Worm (Caenorhabditis elegans) whole organism, L2 larva: ENCODE results near the gene Y81G3A.1.
"Not testable (repeated sequence)": the region's sequence is repeated elsewhere in the genome, so short reads cannot be mapped to it uniquely, and the experiment has no call there.

Experiments
- R02D3.7 ChIP-seq: fragments of 150-350 bp; optimal IDR thresholded peaks from 2 replicates; lab custom pipeline; 2014; ENCODE audit warnings: missing biosample characterization, missing genetic modification characterization
- Y55F3AM.14 ChIP-seq: fragments of 200-800 bp; sonication (Bioruptor generic); optimal IDR thresholded peaks from 2 replicates; lab custom pipeline; 2018; ENCODE audit warnings: mild to moderate bottlenecking, missing genetic modification characterization, missing compliant biosample characterization
- ZK546.5 ChIP-seq: sonication (generic microtip); optimal IDR thresholded peaks from 2 replicates; lab custom pipeline; 2017; ENCODE audit warnings: missing biosample characterization, missing genetic modification characterization
- aly-2 ChIP-seq: fragments of 150-350 bp; optimal IDR thresholded peaks from 2 replicates; lab custom pipeline; 2014; ENCODE audit warnings: missing biosample characterization, missing genetic modification characterization
- blmp-1 ChIP-seq: sonication (generic microtip); optimal IDR thresholded peaks from 2 replicates; lab custom pipeline; 2017; ENCODE audit warnings: missing genetic modification characterization, mild to moderate bottlenecking, missing compliant biosample characterization, antibody characterized with exemption, moderate library complexity; ENCODE audit not compliant: insufficient read depth
- ceh-16 ChIP-seq: fragments of 150-350 bp; optimal IDR thresholded peaks from 2 replicates; lab custom pipeline; 2014; ENCODE audit warnings: missing biosample characterization, missing genetic modification characterization
- crh-2 ChIP-seq: sonication (generic microtip); optimal IDR thresholded peaks from 2 replicates; lab custom pipeline; 2017; ENCODE audit warnings: missing biosample characterization, missing genetic modification characterization
- dmd-4 ChIP-seq: sonication (generic microtip); optimal IDR thresholded peaks from 2 replicates; lab custom pipeline; 2017; ENCODE audit warnings: missing biosample characterization, missing genetic modification characterization
- egl-27 ChIP-seq: sonication (generic microtip); optimal IDR thresholded peaks from 3 replicates; lab custom pipeline; 2017; ENCODE audit warnings: missing biosample characterization, missing genetic modification reagents, missing genetic modification characterization
- elt-1 ChIP-seq: fragments of 150-350 bp; optimal IDR thresholded peaks from 2 replicates; lab custom pipeline; 2014; ENCODE audit warnings: missing biosample characterization, missing genetic modification characterization
- elt-3 ChIP-seq: sonication (generic microtip); optimal IDR thresholded peaks from 2 replicates; lab custom pipeline; 2017; ENCODE audit warnings: missing biosample characterization, missing genetic modification characterization
- fos-1 ChIP-seq: fragments of 150-350 bp; optimal IDR thresholded peaks from 2 replicates; lab custom pipeline; 2014; ENCODE audit warnings: missing biosample characterization, missing genetic modification characterization
- lin-11 ChIP-seq: fragments of 150-350 bp; sonication (generic microtip); optimal IDR thresholded peaks from 2 replicates; lab custom pipeline; 2014; ENCODE audit warnings: missing biosample characterization, missing genetic modification characterization, inconsistent platforms, mixed read lengths
- lin-39 ChIP-seq: fragments of 150-350 bp; optimal IDR thresholded peaks from 2 replicates; lab custom pipeline; 2014; ENCODE audit warnings: missing biosample characterization, missing genetic modification reagents, missing genetic modification characterization
- nhr-10 ChIP-seq: sonication (generic microtip); optimal IDR thresholded peaks from 2 replicates; lab custom pipeline; 2017; ENCODE audit warnings: missing biosample characterization, missing genetic modification characterization
- nhr-11 ChIP-seq: fragments of 150-350 bp; optimal IDR thresholded peaks from 2 replicates; lab custom pipeline; 2014; ENCODE audit warnings: missing biosample characterization, missing genetic modification characterization
- nhr-12 ChIP-seq: fragments of 150-350 bp; optimal IDR thresholded peaks from 2 replicates; lab custom pipeline; 2014; ENCODE audit warnings: missing biosample characterization, missing genetic modification characterization
- nhr-21 ChIP-seq: fragments of 150-350 bp; optimal IDR thresholded peaks from 2 replicates; lab custom pipeline; 2014; ENCODE audit warnings: missing biosample characterization, missing genetic modification characterization
- nhr-23 ChIP-seq: fragments of 150-350 bp; optimal IDR thresholded peaks from 2 replicates; lab custom pipeline; 2014; ENCODE audit warnings: missing biosample characterization, missing genetic modification reagents, missing genetic modification characterization
- nhr-77 ChIP-seq: fragments of 150-350 bp; optimal IDR thresholded peaks from 2 replicates; lab custom pipeline; 2014; ENCODE audit warnings: missing biosample characterization, missing genetic modification characterization
- peb-1 ChIP-seq: fragments of 150-350 bp; optimal IDR thresholded peaks from 2 replicates; lab custom pipeline; 2014; ENCODE audit warnings: missing biosample characterization, missing genetic modification characterization
- skn-1 ChIP-seq: sonication (generic microtip); optimal IDR thresholded peaks from 2 replicates; lab custom pipeline; 2017; ENCODE audit warnings: missing biosample characterization, missing genetic modification characterization
- sma-9 ChIP-seq, 2 experiments: fragments of 150-350 bp in 1 of 2; sonication (generic microtip) in 1 of 2; optimal IDR thresholded peaks; 2 replicates each; lab custom pipeline; 2014 to 2016; ENCODE audit warnings: missing genetic modification characterization in 2 of 2, mild to moderate bottlenecking in 1 of 2, missing biosample characterization in 1 of 2, missing compliant biosample characterization in 1 of 2, missing genetic modification reagents in 1 of 2, moderate library complexity in 1 of 2
- snpc-4 ChIP-seq: fragments of 150-350 bp; optimal IDR thresholded peaks from 2 replicates; lab custom pipeline; 2014; ENCODE audit warnings: missing biosample characterization, missing genetic modification characterization
- unc-55 ChIP-seq: fragments of 150-350 bp; sonication (generic microtip); optimal IDR thresholded peaks from 3 replicates; lab custom pipeline; 2014; ENCODE audit warnings: missing biosample characterization, missing genetic modification reagents, missing genetic modification characterization
- unc-62 ChIP-seq: fragments of 150-350 bp; optimal IDR thresholded peaks from 2 replicates; lab custom pipeline; 2014; ENCODE audit warnings: missing biosample characterization, missing genetic modification reagents, missing genetic modification characterization
- ztf-1 ChIP-seq: fragments of 200-800 bp; sonication (Bioruptor generic); conservative IDR thresholded peaks from 2 replicates; pipeline ENCODE4 v1.3.6; 2022; ENCODE audit warnings: missing genetic modification characterization, missing compliant biosample characterization
- ztf-11 ChIP-seq: sonication (generic microtip); optimal IDR thresholded peaks from 2 replicates; lab custom pipeline; 2017; ENCODE audit warnings: missing biosample characterization, missing genetic modification characterization
- ztf-4 ChIP-seq: fragments of 150-350 bp; optimal IDR thresholded peaks from 2 replicates; lab custom pipeline; 2014; ENCODE audit warnings: missing biosample characterization, missing genetic modification characterization

The Y81G3A.1 gene

DNA sequence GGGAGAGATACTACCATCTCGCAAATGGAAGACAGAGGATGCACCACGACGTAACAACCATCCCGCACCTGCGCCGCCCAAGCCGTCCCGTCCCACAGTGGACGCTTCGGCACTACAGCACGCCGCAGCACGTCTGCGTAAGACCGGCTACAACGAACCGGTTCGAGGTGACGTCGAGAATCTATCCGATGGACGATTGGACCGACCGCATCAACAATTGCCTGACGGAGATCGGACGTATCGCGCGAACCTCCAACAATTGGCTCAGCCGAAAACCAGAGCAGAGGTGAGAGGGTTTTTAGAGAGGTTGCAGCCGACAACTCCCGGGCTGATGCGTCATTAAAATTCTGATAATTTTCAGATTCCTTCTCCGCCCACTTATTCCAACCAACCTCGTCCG, 24.5 kb downstream of the Y81G3A.1 start:
- TF ChIP-seq nhr-23 (tag; lab: Kevin White, UChicago): no peak
- TF ChIP-seq nhr-77: no peak
- TF ChIP-seq fos-1 (tag; lab: Kevin White, UChicago): no peak
- no peak for TF ChIP-seq nhr-12 (tag; lab: Kevin White, UChicago)
- TF ChIP-seq ZK546.5 (tag; lab: Kevin White, UChicago): no peak
- TF ChIP-seq egl-27: no peak
- no peak for TF ChIP-seq crh-2 (tag; lab: Kevin White, UChicago)
- no peak for TF ChIP-seq nhr-11 (tag; lab: Kevin White, UChicago)
- TF ChIP-seq nhr-21 (tag; lab: Kevin White, UChicago): no peak
- TF ChIP-seq R02D3.7 (tag; lab: Kevin White, UChicago): no peak
- TF ChIP-seq skn-1: no peak
- TF ChIP-seq blmp-1 (tag; lab: Kevin White, UChicago): no peak
- no peak for TF ChIP-seq unc-62 (GFP tag; lab: Kevin White, UChicago)
- TF ChIP-seq dmd-4: no peak
- no peak for TF ChIP-seq ztf-1 (GFP tag; lab: Robert Waterston, UW)
- no peak for TF ChIP-seq aly-2 (tag; lab: Kevin White, UChicago)
- no peak for TF ChIP-seq ztf-4 (tag; lab: Kevin White, UChicago)
- TF ChIP-seq Y55F3AM.14 (GFP tag; lab: Kevin White, UChicago): no peak
- no peak for TF ChIP-seq peb-1 (tag; lab: Kevin White, UChicago)
- no peak for TF ChIP-seq ceh-16 (tag; lab: Kevin White, UChicago)

- no peak for TF ChIP-seq elt-3 (tag; lab: Kevin White, UChicago)
- no peak for TF ChIP-seq fos-1 (tag; lab: Kevin White, UChicago)
- TF ChIP-seq sma-9 (GFP tag; optimal IDR thresholded peaks at IDR 0.05; lab: Kevin White, UChicago): no peak
- no peak for TF ChIP-seq sma-9 (tag; optimal IDR thresholded peaks at IDR 0.05; lab: Kevin White, UChicago)
- no peak for TF ChIP-seq unc-55 (GFP tag; lab: Kevin White, UChicago)
- TF ChIP-seq elt-1 (tag; lab: Kevin White, UChicago): no peak
- TF ChIP-seq nhr-77: no peak
- no peak for TF ChIP-seq ztf-11 (tag; lab: Kevin White, UChicago)
- TF ChIP-seq snpc-4 (tag; lab: Kevin White, UChicago): no peak
Measured at ce11 chrII:13056580-13056979, 27.1 kb downstream of the Y81G3A.1 start, which contains the start of gene zyx-1. Gene zyx-1 (plus strand): TSS chrII:13056910.

DNA sequence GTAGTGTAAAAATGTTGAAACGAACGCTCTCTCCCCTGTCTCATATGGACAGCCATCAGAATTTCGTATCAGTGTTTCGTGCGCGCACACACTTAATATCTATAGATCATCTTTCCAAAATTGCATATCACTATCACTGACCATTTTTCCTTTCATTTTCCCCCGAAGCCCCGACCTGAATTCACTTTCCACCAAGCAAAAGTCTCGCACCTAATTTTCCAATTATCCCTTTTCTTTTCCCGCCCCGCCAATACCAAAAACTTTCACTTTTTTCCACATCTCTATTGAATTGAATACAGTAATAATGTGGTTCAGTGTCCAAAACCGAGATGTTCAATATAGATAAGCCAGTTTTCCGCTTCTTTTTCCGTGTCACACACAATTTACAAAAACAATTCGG, 30.3 kb downstream of the Y81G3A.1 start:
- peak; percentile 52 for TF ChIP-seq blmp-1 (tag; lab: Kevin White, UChicago)
- no peak for TF ChIP-seq fos-1 (tag; lab: Kevin White, UChicago)
- no peak for TF ChIP-seq nhr-23 (tag; lab: Kevin White, UChicago)

DNA sequence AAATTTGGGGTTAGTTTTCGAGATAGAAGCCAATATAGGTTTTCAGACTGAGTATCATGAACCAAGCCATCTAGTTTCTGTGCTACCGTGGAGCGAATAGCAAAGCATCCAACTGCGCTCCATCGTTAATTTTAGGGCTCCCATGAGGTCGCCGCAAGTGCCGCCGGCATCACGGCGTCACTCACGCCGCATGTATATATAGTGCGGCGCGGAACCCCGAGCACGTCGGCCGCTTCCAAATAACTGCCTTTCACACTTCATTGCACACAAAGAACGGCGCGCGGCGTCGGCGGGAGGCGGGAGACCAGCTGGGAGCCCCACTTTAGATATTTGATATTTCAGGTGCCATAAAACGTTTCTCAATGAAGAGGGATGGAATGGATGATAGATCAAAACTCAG, 33.7 kb downstream of the Y81G3A.1 start:
- TF ChIP-seq snpc-4 (tag; lab: Kevin White, UChicago) (peak; percentile 41), lin-11 (no peak)

DNA sequence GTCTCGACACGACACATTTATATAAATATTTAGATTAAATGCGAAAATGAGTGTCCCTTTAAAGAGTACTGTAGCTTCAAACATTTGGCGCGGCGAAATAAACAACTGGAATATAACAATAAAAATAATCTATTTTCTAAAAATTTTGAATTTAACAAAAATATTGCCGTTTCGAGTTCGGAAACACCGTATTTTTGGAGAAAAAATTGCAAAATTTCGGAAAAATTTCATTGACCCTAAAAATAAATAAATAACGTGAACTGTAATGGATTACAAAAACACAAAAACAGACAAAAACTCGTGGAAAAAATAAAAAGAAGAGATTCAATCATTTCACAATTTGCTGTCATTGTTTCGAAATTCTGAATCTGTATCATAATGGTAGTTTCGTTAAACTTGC, 36.1 kb downstream of the Y81G3A.1 start, which contains the start of gene F42G4.2:
Gene F42G4.2, plus strand, starts transcription at position 301 of the 400 bp plus-strand sequence.
- TF ChIP-seq lin-39, elt-3, nhr-10 (tag; lab: Kevin White, UChicago): not testable (repeated sequence)

DNA sequence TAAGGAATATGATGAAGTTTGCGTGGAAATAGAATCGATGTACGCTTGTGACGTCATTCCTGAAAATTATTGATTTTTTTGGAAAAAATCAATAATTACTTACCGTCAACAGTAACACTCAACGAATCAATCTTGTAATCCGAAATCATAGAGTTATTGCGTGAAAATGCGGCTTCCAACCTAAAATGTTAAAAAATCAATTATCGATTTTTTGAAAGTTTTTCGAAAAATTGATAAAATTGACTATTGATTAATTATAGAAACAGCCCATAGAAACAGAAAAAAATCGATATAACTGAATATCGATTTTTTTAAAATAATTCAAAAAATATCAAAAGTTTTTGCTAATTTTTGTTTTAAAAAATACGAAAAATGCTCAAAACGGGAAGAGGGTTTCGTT, 36.6 kb downstream of the Y81G3A.1 start, which contains the start of gene F42G4.7:
Gene F42G4.7, minus strand, starts transcription at position 185 of the 400 bp plus-strand sequence.
- TF ChIP-seq ztf-4, nhr-11, fos-1 (tag; lab: Kevin White, UChicago): not testable (repeated sequence)
